Worm (Caenorhabditis elegans) whole organism, young adult: ENCODE data around the gene K11H12.9.

Experiments
- D2030.7 ChIP-seq: fragments of 200-800 bp; sonication (Bioruptor generic); IDR thresholded peaks from 2 replicates; pipeline ENCODE4 v1.3.6; 2022; ENCODE audit warnings: missing genetic modification reagents, missing genetic modification characterization, missing compliant biosample characterization
- F22D6.2 ChIP-seq: sonication (generic microtip); optimal IDR thresholded peaks from 2 replicates; lab custom pipeline; 2016; ENCODE audit warnings: mild to moderate bottlenecking, missing genetic modification characterization, missing compliant biosample characterization
- F33H1.4 ChIP-seq: fragments of 200-800 bp; sonication (Bioruptor generic); IDR thresholded peaks from 2 replicates; pipeline ENCODE4 v1.3.6; 2022; ENCODE audit warnings: missing genetic modification reagents, missing genetic modification characterization, missing compliant biosample characterization
- F57A8.1 ChIP-seq: fragments of 200-800 bp; sonication (Bioruptor generic); optimal IDR thresholded peaks from 2 replicates; lab custom pipeline; 2018; ENCODE audit warnings: mild to moderate bottlenecking, missing genetic modification characterization, moderate library complexity, missing compliant biosample characterization
- T26A5.8 ChIP-seq: sonication (generic microtip); optimal IDR thresholded peaks from 2 replicates; lab custom pipeline; 2016; ENCODE audit warnings: missing genetic modification characterization, missing compliant biosample characterization
- Y95B8A.8 ChIP-seq: fragments of 200-800 bp; sonication (Bioruptor generic); IDR thresholded peaks from 2 replicates; pipeline ENCODE4 v1.3.6; 2022; ENCODE audit warnings: missing genetic modification reagents, missing genetic modification characterization, missing compliant biosample characterization
- aptf-2 ChIP-seq: fragments of 200-800 bp; sonication (Bioruptor generic); conservative IDR thresholded peaks from 2 replicates; pipeline ENCODE4 v1.3.6; 2022; ENCODE audit warnings: missing genetic modification reagents, missing genetic modification characterization, missing compliant biosample characterization
- aptf-3 ChIP-seq: fragments of 200-800 bp; sonication (Bioruptor generic); IDR thresholded peaks from 2 replicates; pipeline ENCODE4 v1.3.6; 2022; ENCODE audit warnings: missing genetic modification characterization, missing compliant biosample characterization
- atf-7 ChIP-seq: sonication (generic microtip); optimal IDR thresholded peaks from 2 replicates; lab custom pipeline; 2017; ENCODE audit warnings: mild to moderate bottlenecking, missing genetic modification characterization, missing compliant biosample characterization
- attf-6 ChIP-seq: fragments of 200-800 bp; sonication (Bioruptor generic); IDR thresholded peaks from 2 replicates; pipeline ENCODE4 v1.3.6; 2022; ENCODE audit warnings: missing genetic modification reagents, missing genetic modification characterization, missing compliant biosample characterization
- ccch-3 ChIP-seq: fragments of 200-800 bp; sonication (Bioruptor generic); optimal IDR thresholded peaks from 2 replicates; lab custom pipeline; 2018; ENCODE audit warnings: mild to moderate bottlenecking, missing genetic modification characterization, missing compliant biosample characterization
- cebp-1 ChIP-seq, 2 experiments: fragments of 200-800 bp in 1 of 2; sonication (Bioruptor generic) in 1 of 2; sonication (generic microtip) in 1 of 2; IDR thresholded peaks in 1 of 2; optimal IDR thresholded peaks in 1 of 2; 2 replicates each; pipeline versions ENCODE4 v1.3.6 to Lab custom; 2017 to 2022; ENCODE audit warnings: missing compliant biosample characterization in 2 of 2, missing genetic modification characterization in 2 of 2, mild to moderate bottlenecking in 1 of 2, missing genetic modification reagents in 1 of 2, moderate library complexity in 1 of 2
- cebp-2 ChIP-seq: fragments of 200-800 bp; sonication (Bioruptor generic); IDR thresholded peaks from 2 replicates; pipeline ENCODE4 v1.3.6; 2022; ENCODE audit warnings: missing genetic modification characterization, missing compliant biosample characterization
- ceh-100 ChIP-seq: fragments of 200-800 bp; sonication (Bioruptor generic); IDR thresholded peaks from 2 replicates; pipeline ENCODE4 v1.3.6; 2022; ENCODE audit warnings: missing genetic modification reagents, missing genetic modification characterization, missing compliant biosample characterization
- ceh-58 ChIP-seq: fragments of 200-800 bp; sonication (Bioruptor generic); IDR thresholded peaks from 2 replicates; pipeline ENCODE4 v1.3.6; 2022; ENCODE audit warnings: missing genetic modification characterization, missing compliant biosample characterization
- ceh-79 ChIP-seq: sonication (generic microtip); optimal IDR thresholded peaks from 2 replicates; lab custom pipeline; 2017; ENCODE audit warnings: mild to moderate bottlenecking, missing genetic modification characterization, missing compliant biosample characterization
- chd-7 ChIP-seq: sonication (generic microtip); optimal IDR thresholded peaks from 2 replicates; lab custom pipeline; 2016; ENCODE audit warnings: mild to moderate bottlenecking, missing genetic modification characterization, moderate library complexity, missing compliant biosample characterization
- die-1 ChIP-seq: sonication (generic microtip); optimal IDR thresholded peaks from 2 replicates; lab custom pipeline; 2016; ENCODE audit warnings: missing genotype, mild to moderate bottlenecking, missing genetic modification characterization, missing compliant biosample characterization
- efl-1 ChIP-seq: fragments of 150-350 bp; optimal IDR thresholded peaks from 2 replicates; lab custom pipeline; 2014; ENCODE audit warnings: missing biosample characterization, missing genetic modification reagents, missing genetic modification characterization
- egrh-3 ChIP-seq: fragments of 200-800 bp; sonication (Bioruptor generic); IDR thresholded peaks from 2 replicates; pipeline ENCODE4 v1.3.6; 2022; ENCODE audit warnings: missing genetic modification reagents, missing genetic modification characterization, missing compliant biosample characterization
- fkh-3 ChIP-seq: sonication (generic microtip); optimal IDR thresholded peaks from 2 replicates; lab custom pipeline; 2016; ENCODE audit warnings: mild to moderate bottlenecking, missing genetic modification characterization, missing compliant biosample characterization
- gei-17 ChIP-seq: fragments of 200-800 bp; sonication (Bioruptor generic); optimal IDR thresholded peaks from 2 replicates; lab custom pipeline; 2018; ENCODE audit warnings: mild to moderate bottlenecking, missing genetic modification characterization, missing compliant biosample characterization
- him-1 ChIP-seq: sonication (generic microtip); optimal IDR thresholded peaks from 2 replicates; lab custom pipeline; 2016; ENCODE audit warnings: missing genotype, missing genetic modification reagents, missing genetic modification characterization, missing compliant biosample characterization
- hmg-1.2 ChIP-seq: fragments of 200-800 bp; sonication (Bioruptor generic); IDR thresholded peaks from 2 replicates; pipeline ENCODE4 v1.3.6; 2022; ENCODE audit warnings: missing genetic modification reagents, missing genetic modification characterization, missing compliant biosample characterization
- hrde-1 ChIP-seq: sonication (generic microtip); optimal IDR thresholded peaks from 2 replicates; lab custom pipeline; 2016; ENCODE audit warnings: missing genetic modification characterization, mild to moderate bottlenecking, missing compliant biosample characterization, moderate library complexity, missing genotype, missing genetic modification reagents, borderline replicate concordance
- lag-1 ChIP-seq: fragments of 200-800 bp; sonication (Bioruptor generic); IDR thresholded peaks from 2 replicates; pipeline ENCODE4 v1.3.6; 2022; ENCODE audit warnings: missing genetic modification reagents, missing genetic modification characterization, missing compliant biosample characterization
- let-526 ChIP-seq: fragments of 200-800 bp; sonication (Bioruptor generic); IDR thresholded peaks from 2 replicates; pipeline ENCODE4 v1.3.6; 2022; ENCODE audit warnings: missing genetic modification reagents, missing genetic modification characterization, missing compliant biosample characterization
- let-607 ChIP-seq, 2 experiments: fragments of 200-800 bp in 1 of 2; sonication (Bioruptor generic) in 1 of 2; sonication (generic microtip) in 1 of 2; optimal IDR thresholded peaks; 2 replicates each; lab custom pipeline; 2016 to 2018; ENCODE audit warnings: mild to moderate bottlenecking in 2 of 2, missing compliant biosample characterization in 2 of 2, missing genetic modification characterization in 2 of 2, moderate library complexity in 2 of 2, missing genotype in 1 of 2
- lin-26 ChIP-seq: fragments of 200-800 bp; sonication (Bioruptor generic); IDR thresholded peaks from 2 replicates; pipeline ENCODE4 v1.3.6; 2022; ENCODE audit warnings: missing genetic modification reagents, missing genetic modification characterization, missing compliant biosample characterization
- mel-28 ChIP-seq: sonication (generic microtip); optimal IDR thresholded peaks from 2 replicates; lab custom pipeline; 2016; ENCODE audit warnings: borderline replicate concordance, mild to moderate bottlenecking, missing genetic modification characterization, missing compliant biosample characterization
- mes-4 ChIP-seq: sonication (generic microtip); optimal IDR thresholded peaks from 2 replicates; lab custom pipeline; 2016; ENCODE audit warnings: missing genotype, missing genetic modification characterization, missing compliant biosample characterization
- nfya-2 ChIP-seq: fragments of 200-800 bp; sonication (Bioruptor generic); IDR thresholded peaks from 2 replicates; pipeline ENCODE4 v1.3.6; 2022; ENCODE audit warnings: missing genetic modification reagents, missing genetic modification characterization, missing compliant biosample characterization
- nhr-179 ChIP-seq: sonication (generic microtip); optimal IDR thresholded peaks from 2 replicates; lab custom pipeline; 2016; ENCODE audit warnings: mild to moderate bottlenecking, missing genetic modification characterization, missing compliant biosample characterization
- nhr-27 ChIP-seq: fragments of 200-800 bp; sonication (Bioruptor generic); optimal IDR thresholded peaks from 2 replicates; lab custom pipeline; 2018; ENCODE audit warnings: mild to moderate bottlenecking, missing genetic modification characterization, moderate library complexity, missing compliant biosample characterization
- pha-4 ChIP-seq: fragments of 150-350 bp; sonication (generic microtip); optimal IDR thresholded peaks from 2 replicates; lab custom pipeline; 2014; ENCODE audit warnings: missing biosample characterization, missing genetic modification reagents, missing genetic modification characterization
- rcor-1 ChIP-seq: fragments of 200-800 bp; sonication (Bioruptor generic); IDR thresholded peaks from 2 replicates; pipeline ENCODE4 v1.3.6; 2022; ENCODE audit warnings: missing genetic modification reagents, missing genetic modification characterization, missing compliant biosample characterization
- rpc-1 ChIP-seq, 2 experiments: fragments of 150-350 bp in 1 of 2; sonication (generic microtip) in 1 of 2; optimal IDR thresholded peaks; 2 replicates each; lab custom pipeline; 2014 to 2018; ENCODE audit warnings: missing biosample characterization in 1 of 2, missing genetic modification characterization in 1 of 2, missing genetic modification reagents in 1 of 2, missing genotype in 1 of 2
- snpc-1.1 ChIP-seq: sonication (generic microtip); optimal IDR thresholded peaks from 2 replicates; lab custom pipeline; 2017; ENCODE audit warnings: missing genetic modification characterization, mild to moderate bottlenecking, missing compliant biosample characterization, antibody characterized with exemption, moderate library complexity, missing genotype, missing genetic modification reagents; ENCODE audit not compliant: insufficient read depth
- snpc-1.3 ChIP-seq: sonication (generic microtip); optimal IDR thresholded peaks from 2 replicates; lab custom pipeline; 2017; ENCODE audit warnings: missing genetic modification characterization, mild to moderate bottlenecking, missing compliant biosample characterization, antibody characterized with exemption, moderate library complexity, missing genotype, missing genetic modification reagents; ENCODE audit not compliant: insufficient read depth
- somi-1 ChIP-seq: fragments of 200-800 bp; sonication (Bioruptor generic); optimal IDR thresholded peaks from 2 replicates; lab custom pipeline; 2018; ENCODE audit warnings: mild to moderate bottlenecking, missing genetic modification characterization, missing compliant biosample characterization
- tlf-1 ChIP-seq: fragments of 200-800 bp; sonication (Bioruptor generic); optimal IDR thresholded peaks from 2 replicates; lab custom pipeline; 2018; ENCODE audit warnings: mild to moderate bottlenecking, missing genetic modification characterization, missing compliant biosample characterization
- zim-3 ChIP-seq: sonication (generic microtip); optimal IDR thresholded peaks from 2 replicates; lab custom pipeline; 2017; ENCODE audit warnings: mild to moderate bottlenecking, missing genetic modification characterization, moderate library complexity, missing compliant biosample characterization
- ztf-22 ChIP-seq: fragments of 200-800 bp; sonication (Bioruptor generic); optimal IDR thresholded peaks from 2 replicates; lab custom pipeline; 2018; ENCODE audit warnings: mild to moderate bottlenecking, missing genetic modification characterization, moderate library complexity, missing compliant biosample characterization
- ztf-26 ChIP-seq: sonication (generic microtip); optimal IDR thresholded peaks from 2 replicates; lab custom pipeline; 2017; ENCODE audit warnings: missing genetic modification characterization, missing compliant biosample characterization
- ztf-3 ChIP-seq: fragments of 200-800 bp; sonication (Bioruptor generic); optimal IDR thresholded peaks from 2 replicates; lab custom pipeline; 2018; ENCODE audit warnings: mild to moderate bottlenecking, missing genetic modification characterization, missing compliant biosample characterization

The K11H12.9 gene

ce11 chrIV:654526-655440, 5.3 kb downstream of the K11H12.9 start, which contains the start of the genes rpl-15 and K11H12.8 (continued):
- TF ChIP-seq somi-1 (peak; percentile 100), rpc-1 (optimal IDR thresholded peaks at IDR 0.05; lab: Kevin White, UChicago) (peak; percentile 47), rpc-1 (tag; optimal IDR thresholded peaks at IDR 0.05; lab: Kevin White, UChicago) (peak; percentile 11), let-607 (tag; optimal IDR thresholded peaks at IDR 0.05; lab: Kevin White, UChicago) (peak; percentile 95 to 97), snpc-1.3 (tag; lab: Kevin White, UChicago) (peak; percentile 99), atf-7 (peak; percentile 99), D2030.7 (GFP tag; lab: Robert Waterston, UW) (peak; percentile 99), mel-28 (peak; percentile 93), gei-17 (GFP tag; lab: Kevin White, UChicago) (peak; percentile 92), efl-1 (GFP tag; lab: Kevin White, UChicago) (peak; percentile 92), snpc-1.1 (tag; lab: Kevin White, UChicago) (peak; percentile 94), attf-6 (GFP tag; lab: Robert Waterston, UW) (peak; percentile 92), tlf-1 (GFP tag; lab: Kevin White, UChicago) (peak; percentile 100), ceh-79 (tag; lab: Kevin White, UChicago) (peak; percentile 95), ceh-100 (GFP tag; lab: Robert Waterston, UW) (peak; percentile 94), nhr-179 (peak; percentile 11), ztf-26 (tag; lab: Kevin White, UChicago) (peak; percentile 99), T26A5.8 (peak; percentile 67), die-1 (peak; percentile 95), mes-4 (tag; lab: Kevin White, UChicago) (peak; percentile 73), ccch-3 (GFP tag; lab: Kevin White, UChicago) (peak; percentile 76), rcor-1 (peak; percentile 99), F33H1.4 (peak; percentile 95), Y95B8A.8 (peak; percentile 100), cebp-1 (GFP tag; IDR thresholded peaks at IDR 0.05; lab: Robert Waterston, UW) (peak; percentile 97), cebp-1 (tag; optimal IDR thresholded peaks at IDR 0.05; lab: Kevin White, UChicago) (peak; percentile 99), cebp-2 (GFP tag; lab: Robert Waterston, UW) (peak; percentile 97), aptf-3 (GFP tag; lab: Robert Waterston, UW) (peak; percentile 77; the same call in 1 of the 2 replicates), ceh-58 (0 out of 2 replicates have a peak, but pooled peaks have one; percentile 90), hmg-1.2 (GFP tag; lab: Robert Waterston, UW) (peak; percentile 95), him-1 (tag; lab: Kevin White, UChicago) (peak; percentile 96), fkh-3 (tag; lab: Kevin White, UChicago) (peak; percentile 62), ztf-22 (GFP tag; lab: Kevin White, UChicago) (peak; percentile 100), F57A8.1 (GFP tag; lab: Kevin White, UChicago) (peak; percentile 96), let-526 (GFP tag; lab: Robert Waterston, UW) (peak; percentile 99), egrh-3 (GFP tag; lab: Robert Waterston, UW) (peak; percentile 92), F22D6.2 (tag; lab: Kevin White, UChicago) (no peak), chd-7 (peak; percentile 98), nfya-2 (GFP tag; lab: Robert Waterston, UW) (peak; percentile 89), lin-26 (GFP tag; lab: Robert Waterston, UW) (peak; percentile 96), nhr-27 (tag; lab: Kevin White, UChicago) (peak; percentile 96), ztf-3 (peak; percentile 96), lag-1 (peak; percentile 90; the same call in 1 of the 2 replicates), hrde-1 (tag; lab: Kevin White, UChicago) (peak; percentile 90), zim-3 (peak; percentile 96), aptf-2 (peak; percentile 96), pha-4 (tag; lab: Kevin White, UChicago) (peak; percentile 100)
